Fruit fly (Drosophila melanogaster): ENCODE data around the gene cv-c.
A peak's percentile ranks its signal among the peaks of the same experiment; 100 is the strongest.

The cv-c gene

DNA sequence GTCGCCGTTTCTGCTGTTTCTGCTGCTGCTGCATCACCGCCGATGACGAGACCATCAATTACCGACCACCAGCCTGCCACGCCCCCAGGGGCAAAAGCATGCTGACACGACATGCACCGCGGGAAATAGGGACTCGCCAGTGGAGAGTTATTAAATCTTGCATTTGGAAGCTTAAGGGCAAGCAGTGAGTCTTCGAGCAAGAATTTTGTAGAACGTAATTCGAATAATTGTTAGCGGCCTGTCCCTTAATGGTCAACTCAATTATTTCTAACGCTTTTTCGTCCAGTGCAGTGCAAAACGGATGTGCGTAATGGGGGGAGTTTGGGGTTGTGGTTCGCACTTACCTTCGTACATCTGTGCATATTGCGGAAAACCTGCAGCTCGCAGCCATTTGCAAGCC, 82.1 kb downstream of the cv-c start (continued):
- TF ChIP-seq topi (GFP tag; optimal IDR thresholded peaks at IDR 0.05) (peak; percentile 41), Ets96B (tag; optimal IDR thresholded peaks at IDR 0.05) (no peak), CG1621 (tag; optimal IDR thresholded peaks at IDR 0.05) (no peak), CG15336 (GFP tag; IDR thresholded peaks at IDR 0.05) (peak; percentile 21; the same call in 1 of the 2 replicates), OdsH (GFP tag; optimal IDR thresholded peaks at IDR 0.05) (no peak), Sox14 (GFP tag; optimal IDR thresholded peaks at IDR 0.05) (no peak), Eip93F (GFP tag; optimal IDR thresholded peaks at IDR 0.05) (no peak), CG3919 (GFP tag; optimal IDR thresholded peaks at IDR 0.05) (peak; percentile 68), fd85E (GFP tag; optimal IDR thresholded peaks at IDR 0.05) (no peak), Sox102F (GFP tag; optimal IDR thresholded peaks at IDR 0.05) (no peak), CG31627 (GFP tag; optimal IDR thresholded peaks at IDR 0.05) (peak; percentile 15), CG7368 (GFP tag; optimal IDR thresholded peaks at IDR 0.05) (peak; percentile 17), Eip75B (GFP tag; optimal IDR thresholded peaks at IDR 0.05) (peak; percentile 52), Hr38 (GFP tag; optimal IDR thresholded peaks at IDR 0.05) (no peak), CG11294 (GFP tag; IDR thresholded peaks at IDR 0.05) (no peak), esn (GFP tag; optimal IDR thresholded peaks at IDR 0.05) (peak; percentile 50), CG8319 (GFP tag; optimal IDR thresholded peaks at IDR 0.05) (no peak), Hr39 (GFP tag; optimal IDR thresholded peaks at IDR 0.05) (peak; percentile 28), CG6808 (GFP tag; optimal IDR thresholded peaks at IDR 0.05) (peak; percentile 34), svp (GFP tag) (peak; percentile 56), CG9139 (GFP tag; optimal IDR thresholded peaks at IDR 0.05) (no peak), fd59A (GFP tag; optimal IDR thresholded peaks at IDR 0.05) (no peak), acj6 (GFP tag; optimal IDR thresholded peaks at IDR 0.05) (no peak), CG34406 (GFP tag; optimal IDR thresholded peaks at IDR 0.05) (peak; percentile 1)

DNA sequence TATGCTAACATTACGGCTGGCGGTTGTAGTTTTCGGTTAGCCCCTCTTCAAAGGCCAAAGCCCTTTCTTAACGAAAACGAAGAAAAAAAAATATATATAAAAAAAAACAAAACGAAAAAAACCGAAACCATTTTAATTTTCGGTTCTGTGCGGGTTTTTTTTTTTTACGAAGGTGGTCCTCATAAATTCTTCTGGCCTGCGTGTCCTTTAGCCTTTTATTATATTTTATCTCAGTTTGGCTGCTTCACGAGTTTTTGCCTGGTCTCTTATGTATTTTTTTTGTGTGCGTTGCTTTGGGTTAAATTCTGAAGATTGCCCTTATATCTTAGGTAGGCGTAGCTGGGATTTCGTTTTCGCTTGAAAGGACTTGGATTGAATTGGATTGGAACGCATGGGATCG, 82.9 kb downstream of the cv-c start:
- TF ChIP-seq vri (GFP tag; optimal IDR thresholded peaks at IDR 0.05): peak; percentile 25
- no peak for TF ChIP-seq ss (GFP tag; optimal IDR thresholded peaks at IDR 0.05)
- peak; percentile 58 for TF ChIP-seq svp (GFP tag)
- no peak for TF ChIP-seq CG10669 (GFP tag; optimal IDR thresholded peaks at IDR 0.05)

DNA sequence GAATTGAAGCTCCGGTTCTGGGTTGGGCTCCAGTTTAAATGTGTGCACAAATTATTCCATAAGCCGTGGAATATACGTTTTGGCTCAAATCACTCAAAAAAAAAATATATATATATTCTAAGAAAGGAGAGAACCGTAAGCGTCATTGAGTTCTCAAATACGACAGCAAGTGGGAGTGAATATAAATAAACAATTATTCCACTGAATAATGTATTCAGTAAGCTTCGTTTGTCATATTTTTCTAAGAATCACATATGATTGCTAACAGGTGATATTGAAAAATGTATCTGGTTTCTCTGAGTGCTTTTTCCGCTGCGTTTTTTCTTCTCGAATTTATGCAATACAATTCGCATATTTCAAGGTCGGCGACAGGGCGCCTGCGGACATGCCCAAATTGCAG, 83.6 kb downstream of the cv-c start:
- TF ChIP-seq Ets21C (GFP tag; optimal IDR thresholded peaks at IDR 0.05) (peak; percentile 24), net (GFP tag; optimal IDR thresholded peaks at IDR 0.05) (no peak), Eip78C (GFP tag) (peak; percentile 35), pdm3 (GFP tag; optimal IDR thresholded peaks at IDR 0.05) (no peak), CG9139 (GFP tag; optimal IDR thresholded peaks at IDR 0.05) (no peak), Blimp-1 (GFP tag; optimal IDR thresholded peaks at IDR 0.05) (peak; percentile 88), spab (GFP tag; optimal IDR thresholded peaks at IDR 0.05) (no peak), CG11902 (GFP tag; optimal IDR thresholded peaks at IDR 0.05) (no peak), CG15336 (GFP tag; IDR thresholded peaks at IDR 0.05) (no peak), cyc (GFP tag; optimal IDR thresholded peaks at IDR 0.05) (peak; percentile 65), CG6792 (GFP tag; optimal IDR thresholded peaks at IDR 0.05) (peak; percentile 10), CG8319 (GFP tag; optimal IDR thresholded peaks at IDR 0.05) (peak; percentile 21), topi (GFP tag; optimal IDR thresholded peaks at IDR 0.05) (peak; percentile 36), fd85E (GFP tag; optimal IDR thresholded peaks at IDR 0.05) (no peak), CG6854 (GFP tag; optimal IDR thresholded peaks at IDR 0.05) (peak; percentile 18), fd59A (GFP tag; optimal IDR thresholded peaks at IDR 0.05) (no peak), CG3919 (GFP tag; optimal IDR thresholded peaks at IDR 0.05) (peak; percentile 33), eg (GFP tag; IDR thresholded peaks at IDR 0.05) (no peak), Lpt (GFP tag; optimal IDR thresholded peaks at IDR 0.05) (no peak), Sox14 (GFP tag; optimal IDR thresholded peaks at IDR 0.05) (no peak), lz (GFP tag; optimal IDR thresholded peaks at IDR 0.05) (peak; percentile 48), CG6808 (GFP tag; optimal IDR thresholded peaks at IDR 0.05) (peak; percentile 20), Hr39 (GFP tag; optimal IDR thresholded peaks at IDR 0.05) (peak; percentile 13), CG16779 (tag; optimal IDR thresholded peaks at IDR 0.05) (no peak), esn (GFP tag; optimal IDR thresholded peaks at IDR 0.05) (peak; percentile 60), svp (GFP tag) (no peak), Smox (GFP tag; optimal IDR thresholded peaks at IDR 0.05) (no peak), OdsH (GFP tag; optimal IDR thresholded peaks at IDR 0.05) (peak; percentile 0), Ets96B (tag; optimal IDR thresholded peaks at IDR 0.05) (no peak), Eip93F (GFP tag; optimal IDR thresholded peaks at IDR 0.05) (peak; percentile 52), Met (GFP tag; optimal IDR thresholded peaks at IDR 0.05) (peak; percentile 10), CG34406 (GFP tag; optimal IDR thresholded peaks at IDR 0.05) (peak; percentile 12), Sox15 (GFP tag; optimal IDR thresholded peaks at IDR 0.05) (no peak), ss (GFP tag; optimal IDR thresholded peaks at IDR 0.05) (no peak), Eip75B (GFP tag; optimal IDR thresholded peaks at IDR 0.05) (peak; percentile 24), CG10631 (GFP tag; optimal IDR thresholded peaks at IDR 0.05) (no peak)

Measured in whole organism, prepupa.